Fruit fly (Drosophila melanogaster): ENCODE results near the gene CG17075.
A peak's percentile ranks its signal among the peaks of the same experiment; 100 is the strongest.

The CG17075 gene

dm6 chr2L:297480-298284 lies 30.4 kb upstream of the CG17075 start, which contains the start of gene Pi3K21B (continued):
- peak; percentile 82 for TF ChIP-seq luna (GFP tag; optimal IDR thresholded peaks at IDR 0.05)
- TF ChIP-seq Dip2 (GFP tag; IDR thresholded peaks at IDR 0.05) = no peak
- TF ChIP-seq dmrt11E (tag; optimal IDR thresholded peaks at IDR 0.05) = peak; percentile 88
- peak; percentile 83 for TF ChIP-seq CG15011 (GFP tag; optimal IDR thresholded peaks at IDR 0.05)
- peak; percentile 64 for TF ChIP-seq CG14050 (GFP tag; IDR thresholded peaks at IDR 0.05)
- peak; percentile 86 for TF ChIP-seq CG33557 (GFP tag; optimal IDR thresholded peaks at IDR 0.05)
- TF ChIP-seq CG13624 (GFP tag; optimal IDR thresholded peaks at IDR 0.05) = peak; percentile 91
- peak; percentile 88 for TF ChIP-seq slou (GFP tag; optimal IDR thresholded peaks at IDR 0.05)
- peak; percentile 54 for TF ChIP-seq nau (GFP tag; optimal IDR thresholded peaks at IDR 0.05)
- peak; percentile 69 for TF ChIP-seq HLH3B (GFP tag; IDR thresholded peaks at IDR 0.05)
- TF ChIP-seq chinmo (GFP tag; IDR thresholded peaks at IDR 0.05; ENCODE audit: partially characterized antibody) = 0 out of 4 replicates have a peak, but pooled peaks have one; percentile 70
- peak; percentile 71 for TF ChIP-seq Hey (tag; optimal IDR thresholded peaks at IDR 0.05)
- no peak; the same call in 1 of the 2 replicates for TF ChIP-seq Nf-YA (GFP tag; IDR thresholded peaks at IDR 0.05)
- peak; percentile 89 for TF ChIP-seq PHDP (tag; optimal IDR thresholded peaks at IDR 0.05)
- no peak for TF ChIP-seq hb (GFP tag; IDR thresholded peaks at IDR 0.05; ENCODE audit: partially characterized antibody)
- peak; percentile 67 for TF ChIP-seq Asciz (GFP tag; optimal IDR thresholded peaks at IDR 0.05)
- TF ChIP-seq CG6272 (GFP tag; IDR thresholded peaks at IDR 0.05) = peak; percentile 78
- peak; percentile 75 for TF ChIP-seq Myb (GFP tag; optimal IDR thresholded peaks at IDR 0.05)
- no peak; the same call in none of the 3 replicates for TF ChIP-seq Mrtf (GFP tag; IDR thresholded peaks at IDR 0.05)
- peak; percentile 34; the same call in 1 of the 3 replicates for TF ChIP-seq CG16813 (GFP tag; IDR thresholded peaks at IDR 0.05; ENCODE audit: partially characterized antibody)
- peak; percentile 87 for TF ChIP-seq Mad (GFP tag; optimal IDR thresholded peaks at IDR 0.05)
- peak; percentile 20; the same call in 1 of the 2 replicates for TF ChIP-seq CG10321 (GFP tag; IDR thresholded peaks at IDR 0.05)
- TF ChIP-seq mirr (GFP tag; optimal IDR thresholded peaks at IDR 0.05) = peak; percentile 73
- TF ChIP-seq CG16779 (GFP tag; IDR thresholded peaks at IDR 0.05) = peak; percentile 82
- peak; percentile 77 for TF ChIP-seq CG3407 (GFP tag; optimal IDR thresholded peaks at IDR 0.05)
- TF ChIP-seq HmgZ (tag; optimal IDR thresholded peaks at IDR 0.05) = peak; percentile 87
- TF ChIP-seq kni (GFP tag; optimal IDR thresholded peaks at IDR 0.05) = peak; percentile 87
- TF ChIP-seq ind (GFP tag; optimal IDR thresholded peaks at IDR 0.05) = peak; percentile 92
- TF ChIP-seq Abd-B (GFP tag; optimal IDR thresholded peaks at IDR 0.05) = peak; percentile 92
- TF ChIP-seq CG1832 (GFP tag; optimal IDR thresholded peaks at IDR 0.05) = no peak
- peak; percentile 88 for TF ChIP-seq E2f2 (GFP tag; IDR thresholded peaks at IDR 0.05)
- peak; percentile 4 for TF ChIP-seq bigmax (GFP tag; optimal IDR thresholded peaks at IDR 0.05)
- peak; percentile 91 for TF ChIP-seq caup (GFP tag; optimal IDR thresholded peaks at IDR 0.05; ENCODE audit: severe bottlenecking)
- peak; percentile 87 for TF ChIP-seq HmgD (GFP tag; optimal IDR thresholded peaks at IDR 0.05)
- TF ChIP-seq Nf-YB (GFP tag; optimal IDR thresholded peaks at IDR 0.05) = peak; percentile 68
- TF ChIP-seq pita (GFP tag; optimal IDR thresholded peaks at IDR 0.05) = no peak
- peak; percentile 78 for TF ChIP-seq CG17912 (GFP tag; optimal IDR thresholded peaks at IDR 0.05)
- peak; percentile 75; the same call in 1 of the 3 replicates for TF ChIP-seq CG3726 (GFP tag; IDR thresholded peaks at IDR 0.05)
- TF ChIP-seq CG2678 (tag; optimal IDR thresholded peaks at IDR 0.05) = peak; percentile 91
- peak; percentile 83 for TF ChIP-seq CG6689 (GFP tag; IDR thresholded peaks at IDR 0.05)
- TF ChIP-seq CG18764 (GFP tag; optimal IDR thresholded peaks at IDR 0.05) = peak; percentile 81
- no peak for TF ChIP-seq CG15479 (GFP tag; optimal IDR thresholded peaks at IDR 0.05)
- peak; percentile 89 for TF ChIP-seq Fer3 (tag; optimal IDR thresholded peaks at IDR 0.05)
- peak; percentile 81 for TF ChIP-seq CG11093 (GFP tag; IDR thresholded peaks at IDR 0.05)
- peak; percentile 88 for TF ChIP-seq Aef1 (GFP tag; IDR thresholded peaks at IDR 0.05)
- 0 out of 2 replicates have a peak, but pooled peaks have one; percentile 13 for TF ChIP-seq dati (GFP tag; IDR thresholded peaks at IDR 0.05)
- peak; percentile 73 for TF ChIP-seq CG6791 (GFP tag; IDR thresholded peaks at IDR 0.05; ENCODE audit: partially characterized antibody)
- peak; percentile 95 for TF ChIP-seq CG13775 (GFP tag; optimal IDR thresholded peaks at IDR 0.05)
